Fruit fly (Drosophila melanogaster): Measurements from ENCODE around the gene Flad2.
A peak's percentile ranks its signal among the peaks of the same experiment; 100 is the strongest.

Gene Flad2

dm6 chr2L:13398614-13399161, 13.6 kb upstream of the Flad2 start, which contains the start of the genes CG10859 and CG7110:
Gene CG10859, minus strand, starts transcription at chr2L:13398664.
Gene CG7110, plus strand, starts transcription at chr2L:13398991.
- TF ChIP-seq net (GFP tag; optimal IDR thresholded peaks at IDR 0.05): no peak
- no peak for TF ChIP-seq dsx (GFP tag; optimal IDR thresholded peaks at IDR 0.05; ENCODE audit: poor library complexity, severe bottlenecking)
- TF ChIP-seq CG10631 (GFP tag; optimal IDR thresholded peaks at IDR 0.05): no peak
- no peak for TF ChIP-seq CG16779 (tag; optimal IDR thresholded peaks at IDR 0.05)
- TF ChIP-seq CG6792 (GFP tag; optimal IDR thresholded peaks at IDR 0.05): no peak
- peak; percentile 33 for TF ChIP-seq Met (GFP tag; optimal IDR thresholded peaks at IDR 0.05)
- no peak for TF ChIP-seq CG8319 (GFP tag; optimal IDR thresholded peaks at IDR 0.05)
- no peak for TF ChIP-seq achi (GFP tag; optimal IDR thresholded peaks at IDR 0.05)
- peak; percentile 19 for TF ChIP-seq OdsH (GFP tag; optimal IDR thresholded peaks at IDR 0.05)
- no peak for TF ChIP-seq Hr38 (GFP tag; optimal IDR thresholded peaks at IDR 0.05)
- no peak for TF ChIP-seq Eip93F (GFP tag; optimal IDR thresholded peaks at IDR 0.05)
- TF ChIP-seq Lpt (GFP tag; optimal IDR thresholded peaks at IDR 0.05): no peak
- no peak for TF ChIP-seq eg (GFP tag; IDR thresholded peaks at IDR 0.05)
- peak; percentile 12 for TF ChIP-seq CG3032 (tag; optimal IDR thresholded peaks at IDR 0.05)
- no peak for TF ChIP-seq Smox (GFP tag; optimal IDR thresholded peaks at IDR 0.05)
- TF ChIP-seq CG6163 (GFP tag; IDR thresholded peaks at IDR 0.05): no peak
- no peak for TF ChIP-seq pdm3 (GFP tag; optimal IDR thresholded peaks at IDR 0.05)
- TF ChIP-seq Hr39 (GFP tag; optimal IDR thresholded peaks at IDR 0.05): no peak
- no peak for TF ChIP-seq Eip75B (GFP tag; optimal IDR thresholded peaks at IDR 0.05)
- no peak for TF ChIP-seq salr (GFP tag; optimal IDR thresholded peaks at IDR 0.05)
- peak in 1 of 2 experiments; percentile 40 for TF ChIP-seq ss (GFP tag; optimal IDR thresholded peaks at IDR 0.05)
- TF ChIP-seq CG11294 (GFP tag; IDR thresholded peaks at IDR 0.05): no peak
- TF ChIP-seq Blimp-1 (GFP tag; optimal IDR thresholded peaks at IDR 0.05): no peak
- TF ChIP-seq lz (GFP tag; optimal IDR thresholded peaks at IDR 0.05): peak; percentile 25
- peak; percentile 25 for TF ChIP-seq CG34406 (GFP tag; optimal IDR thresholded peaks at IDR 0.05)
- TF ChIP-seq fd59A (GFP tag; optimal IDR thresholded peaks at IDR 0.05): no peak
- TF ChIP-seq CG31627 (GFP tag; optimal IDR thresholded peaks at IDR 0.05): no peak
- no peak for TF ChIP-seq CG15336 (GFP tag; IDR thresholded peaks at IDR 0.05)
- TF ChIP-seq Sox15 (GFP tag; optimal IDR thresholded peaks at IDR 0.05): no peak
- peak; percentile 83 for TF ChIP-seq Eip78C (GFP tag)
- no peak for TF ChIP-seq Ets96B (tag; optimal IDR thresholded peaks at IDR 0.05)
- TF ChIP-seq spab (GFP tag; optimal IDR thresholded peaks at IDR 0.05): no peak
- no peak for TF ChIP-seq CG7368 (GFP tag; optimal IDR thresholded peaks at IDR 0.05)
- TF ChIP-seq CG32006 (GFP tag; optimal IDR thresholded peaks at IDR 0.05): no peak
- TF ChIP-seq CG6854 (GFP tag; optimal IDR thresholded peaks at IDR 0.05): no peak
- no peak for TF ChIP-seq CG6276 (GFP tag; optimal IDR thresholded peaks at IDR 0.05)
- TF ChIP-seq topi (GFP tag; optimal IDR thresholded peaks at IDR 0.05): peak; percentile 27
- TF ChIP-seq fd85E (GFP tag; optimal IDR thresholded peaks at IDR 0.05): no peak
- peak; percentile 2 for TF ChIP-seq cyc (GFP tag; optimal IDR thresholded peaks at IDR 0.05)
- TF ChIP-seq dac (GFP tag; optimal IDR thresholded peaks at IDR 0.05): no peak
- no peak for TF ChIP-seq CG11902 (GFP tag; optimal IDR thresholded peaks at IDR 0.05)
- TF ChIP-seq vri (GFP tag; optimal IDR thresholded peaks at IDR 0.05): no peak
- no peak for TF ChIP-seq fkh (GFP tag; optimal IDR thresholded peaks at IDR 0.05)
- no peak for TF ChIP-seq CG6808 (GFP tag; optimal IDR thresholded peaks at IDR 0.05)
- peak; percentile 27 for TF ChIP-seq esn (GFP tag; optimal IDR thresholded peaks at IDR 0.05)
- TF ChIP-seq acj6 (GFP tag; optimal IDR thresholded peaks at IDR 0.05): no peak
- TF ChIP-seq CG11762 (GFP tag; optimal IDR thresholded peaks at IDR 0.05; ENCODE audit: insufficient read depth): no peak
- no peak for TF ChIP-seq CG9139 (GFP tag; optimal IDR thresholded peaks at IDR 0.05)
- TF ChIP-seq CG4318 (GFP tag; optimal IDR thresholded peaks at IDR 0.05): no peak
- peak; percentile 26 for TF ChIP-seq CG3919 (GFP tag; optimal IDR thresholded peaks at IDR 0.05)
- TF ChIP-seq CG1621 (tag; optimal IDR thresholded peaks at IDR 0.05): no peak
- no peak for TF ChIP-seq svp (GFP tag)
